Fruit fly (Drosophila melanogaster) whole organism, embryonic: Measurements from ENCODE around the gene CG6163.

Experiments used
- ATbp ChIP-seq: fragments of 200-800 bp; sonication (Bioruptor generic); optimal IDR thresholded peaks from 2 replicates; lab custom pipeline; 2017; ENCODE audit warnings: missing biosample characterization, mild to moderate bottlenecking, missing genetic modification characterization, missing genetic modification reagents
- Adf1 ChIP-seq: fragments of 200-800 bp; sonication (Bioruptor generic); IDR thresholded peaks from 2 replicates; pipeline ENCODE4 v1.3.6; 2022; ENCODE audit warnings: missing biosample characterization, missing genetic modification characterization
- Antp ChIP-seq: fragments of 200-800 bp; sonication (Bioruptor generic); optimal IDR thresholded peaks from 3 replicates; lab custom pipeline; 2016; ENCODE audit warnings: missing biosample characterization, missing genetic modification characterization
- Asciz ChIP-seq: fragments of 200-800 bp; sonication (Bioruptor generic); optimal IDR thresholded peaks from 2 replicates; lab custom pipeline; 2017; ENCODE audit warnings: missing biosample characterization, mild to moderate bottlenecking, missing genetic modification characterization, missing genetic modification reagents
- Atf3 ChIP-seq: fragments of 200-800 bp; sonication (Bioruptor generic); optimal IDR thresholded peaks from 3 replicates; lab custom pipeline; 2016; ENCODE audit warnings: missing biosample characterization, missing genetic modification characterization
- Atf6 ChIP-seq: fragments of 200-800 bp; sonication (Bioruptor generic); IDR thresholded peaks from 2 replicates; pipeline ENCODE4 v1.3.6; 2022; ENCODE audit warnings: missing biosample characterization, missing genetic modification characterization
- CG10366 ChIP-seq: fragments of 200-800 bp; sonication (Bioruptor generic); IDR thresholded peaks from 2 replicates; pipeline ENCODE4 v1.3.6; 2022; ENCODE audit warnings: missing biosample characterization, missing genetic modification characterization
- CG11093 ChIP-seq: fragments of 200-800 bp; sonication (Bioruptor generic); IDR thresholded peaks from 3 replicates; pipeline ENCODE4 v1.3.6; 2022; ENCODE audit warnings: missing biosample characterization, missing genetic modification characterization
- CG11560 ChIP-seq: fragments of 200-800 bp; sonication (Bioruptor generic); IDR thresholded peaks from 3 replicates; pipeline ENCODE4 v1.3.6; 2022; ENCODE audit warnings: missing biosample characterization, missing genetic modification characterization
- CG12299 ChIP-seq: fragments of 200-800 bp; sonication (Bioruptor generic); optimal IDR thresholded peaks from 2 replicates; lab custom pipeline; 2018; ENCODE audit warnings: missing biosample characterization, mild to moderate bottlenecking, missing genetic modification characterization
- CG12744 ChIP-seq: fragments of 200-800 bp; sonication (Bioruptor generic); optimal IDR thresholded peaks from 2 replicates; lab custom pipeline; 2016; ENCODE audit warnings: missing biosample characterization, missing genetic modification characterization
- CG12942 ChIP-seq: fragments of 200-800 bp; sonication (Bioruptor generic); optimal IDR thresholded peaks from 3 replicates; lab custom pipeline; 2016; ENCODE audit warnings: missing biosample characterization, missing genetic modification characterization
- CG14667 ChIP-seq: fragments of 200-800 bp; sonication (Bioruptor generic); IDR thresholded peaks from 2 replicates; pipeline ENCODE4 v1.3.6; 2022; ENCODE audit warnings: missing biosample characterization, missing genetic modification characterization
- CG15601 ChIP-seq: fragments of 200-800 bp; sonication (Bioruptor generic); optimal IDR thresholded peaks from 3 replicates; lab custom pipeline; 2019; ENCODE audit warnings: missing biosample characterization, mild to moderate bottlenecking, missing genetic modification characterization, moderate library complexity
- CG1647 ChIP-seq: fragments of 200-800 bp; sonication (Bioruptor generic); optimal IDR thresholded peaks from 3 replicates; lab custom pipeline; 2016; ENCODE audit warnings: missing biosample characterization, missing genetic modification characterization
- CG17186 ChIP-seq: fragments of 200-800 bp; sonication (Bioruptor generic); optimal IDR thresholded peaks from 3 replicates; lab custom pipeline; 2017; ENCODE audit warnings: missing biosample characterization, missing genetic modification reagents, missing genetic modification characterization
- CG17568 ChIP-seq: fragments of 200-800 bp; sonication (Bioruptor generic); optimal IDR thresholded peaks from 2 replicates; lab custom pipeline; 2018; ENCODE audit warnings: missing biosample characterization, mild to moderate bottlenecking, missing genetic modification characterization, moderate library complexity
- CG17912 ChIP-seq: fragments of 200-800 bp; sonication (Bioruptor generic); optimal IDR thresholded peaks from 2 replicates; lab custom pipeline; 2018; ENCODE audit warnings: missing biosample characterization, mild to moderate bottlenecking, missing genetic modification characterization
- CG1832 ChIP-seq: fragments of 200-800 bp; sonication (Bioruptor generic); optimal IDR thresholded peaks from 2 replicates; lab custom pipeline; 2017; ENCODE audit warnings: missing biosample characterization, mild to moderate bottlenecking, missing genetic modification characterization, inconsistent platforms
- CG18619 ChIP-seq: fragments of 200-800 bp; sonication (Bioruptor generic); optimal IDR thresholded peaks from 3 replicates; lab custom pipeline; 2017; ENCODE audit warnings: missing biosample characterization, mild to moderate bottlenecking, missing genetic modification characterization
- CG2129 ChIP-seq: fragments of 200-800 bp; sonication (Bioruptor generic); IDR thresholded peaks from 2 replicates; pipeline ENCODE4 v1.3.6; 2022; ENCODE audit warnings: missing biosample characterization, missing genetic modification characterization; ENCODE audit not compliant: partially characterized antibody
- CG31224 ChIP-seq: fragments of 200-800 bp; sonication (Bioruptor generic); IDR thresholded peaks from 2 replicates; pipeline ENCODE4 v1.3.6; 2022; ENCODE audit warnings: missing biosample characterization, missing genetic modification characterization
- CG3407 ChIP-seq: fragments of 200-800 bp; sonication (Bioruptor generic); optimal IDR thresholded peaks from 2 replicates; lab custom pipeline; 2018; ENCODE audit warnings: missing biosample characterization, mild to moderate bottlenecking, missing genetic modification characterization
- CG34224 ChIP-seq: fragments of 200-800 bp; sonication (Bioruptor generic); IDR thresholded peaks from 3 replicates; pipeline ENCODE4 v1.3.6; 2022; ENCODE audit warnings: missing biosample characterization, missing genetic modification characterization; ENCODE audit not compliant: partially characterized antibody
- CG6765 ChIP-seq: fragments of 200-800 bp; sonication (Bioruptor generic); optimal IDR thresholded peaks from 3 replicates; lab custom pipeline; 2017; ENCODE audit warnings: missing biosample characterization, mild to moderate bottlenecking, missing genetic modification characterization
- CG7786 ChIP-seq: fragments of 200-800 bp; sonication (Bioruptor generic); optimal IDR thresholded peaks from 2 replicates; lab custom pipeline; 2016; ENCODE audit warnings: missing biosample characterization, missing genetic modification characterization
- CG7963 ChIP-seq: fragments of 200-800 bp; sonication (Bioruptor generic); IDR thresholded peaks from 3 replicates; pipeline ENCODE4 v1.3.6; 2022; ENCODE audit warnings: missing biosample characterization, missing genetic modification characterization; ENCODE audit not compliant: partially characterized antibody
- CG9876 ChIP-seq: fragments of 200-800 bp; sonication (Bioruptor generic); optimal IDR thresholded peaks from 2 replicates; lab custom pipeline; 2016; ENCODE audit warnings: missing biosample characterization, missing genetic modification characterization
- D19B ChIP-seq: fragments of 200-800 bp; sonication (Bioruptor generic); optimal IDR thresholded peaks from 2 replicates; lab custom pipeline; 2017; ENCODE audit warnings: missing biosample characterization, mild to moderate bottlenecking, missing genetic modification characterization
- Dip2 ChIP-seq: fragments of 200-800 bp; sonication (Bioruptor generic); IDR thresholded peaks from 2 replicates; pipeline ENCODE4 v1.3.6; 2022; ENCODE audit warnings: missing biosample characterization, missing genetic modification characterization
- H15 ChIP-seq: fragments of 200-800 bp; sonication (Bioruptor generic); IDR thresholded peaks from 3 replicates; pipeline ENCODE4 v1.3.6; 2022; ENCODE audit warnings: missing biosample characterization, missing genetic modification characterization
- Hmr ChIP-seq: fragments of 200-800 bp; sonication (Bioruptor generic); optimal IDR thresholded peaks from 3 replicates; lab custom pipeline; 2017; ENCODE audit warnings: mild to moderate bottlenecking, missing biosample characterization, missing genetic modification reagents, missing genetic modification characterization
- Hsf ChIP-seq: fragments of 200-800 bp; sonication (Bioruptor generic); optimal IDR thresholded peaks from 3 replicates; lab custom pipeline; 2016; ENCODE audit warnings: missing biosample characterization, missing genetic modification characterization
- Lpt ChIP-seq: fragments of >200 bp; optimal IDR thresholded peaks from 2 replicates; lab custom pipeline; 2018; ENCODE audit warnings: missing biosample characterization, missing genetic modification characterization
- Mad ChIP-seq: fragments of 200-800 bp; sonication (Bioruptor generic); optimal IDR thresholded peaks from 2 replicates; lab custom pipeline; 2016; ENCODE audit warnings: missing biosample characterization, missing genetic modification characterization
- NC2α ChIP-seq: fragments of 200-800 bp; sonication (Bioruptor generic); optimal IDR thresholded peaks from 2 replicates; lab custom pipeline; 2016; ENCODE audit warnings: missing biosample characterization, missing genetic modification characterization
- Nf-YA ChIP-seq: fragments of 200-800 bp; sonication (Bioruptor generic); IDR thresholded peaks from 2 replicates; pipeline ENCODE4 v1.3.6; 2022; ENCODE audit warnings: missing biosample characterization, missing genetic modification characterization
- ap ChIP-seq: fragments of 200-800 bp; sonication (Bioruptor generic); IDR thresholded peaks from 2 replicates; pipeline ENCODE4 v1.3.6; 2022; ENCODE audit warnings: missing biosample characterization, missing genetic modification characterization
- cas ChIP-seq: fragments of 200-800 bp; sonication (Bioruptor generic); IDR thresholded peaks from 2 replicates; pipeline ENCODE4 v1.3.6; 2022; ENCODE audit warnings: missing biosample characterization, missing genetic modification characterization
- gem ChIP-seq: fragments of 200-800 bp; sonication (Bioruptor generic); optimal IDR thresholded peaks from 2 replicates; lab custom pipeline; 2019; ENCODE audit warnings: missing biosample characterization, mild to moderate bottlenecking, missing genetic modification characterization, moderate library complexity
- gro ChIP-seq: fragments of 200-800 bp; sonication (Bioruptor generic); optimal IDR thresholded peaks from 2 replicates; lab custom pipeline; 2016; ENCODE audit warnings: missing biosample characterization, missing genetic modification characterization
- lbe ChIP-seq: fragments of 200-800 bp; sonication (Bioruptor generic); optimal IDR thresholded peaks from 2 replicates; lab custom pipeline; 2016; ENCODE audit warnings: missing biosample characterization, mild to moderate bottlenecking, missing genetic modification characterization
- lilli ChIP-seq: fragments of 200-800 bp; sonication (Bioruptor generic); optimal IDR thresholded peaks from 3 replicates; lab custom pipeline; 2016; ENCODE audit warnings: missing biosample characterization, missing genetic modification characterization
- nom ChIP-seq: fragments of 200-800 bp; sonication (Bioruptor generic); optimal IDR thresholded peaks from 2 replicates; lab custom pipeline; 2017; ENCODE audit warnings: missing biosample characterization, missing genetic modification characterization, mild to moderate bottlenecking, moderate library complexity, missing genetic modification reagents
- sc ChIP-seq, 3 experiments: fragments of >200 bp in 2 of 3; fragments of 200-800 bp in 1 of 3; sonication (Bioruptor generic) in 1 of 3; optimal IDR thresholded peaks; 2 replicates in 2 of 3; 3 replicates in 1 of 3; lab custom pipeline; 2017; ENCODE audit warnings: mild to moderate bottlenecking in 1 of 3, missing biosample characterization in 1 of 3, missing genetic modification characterization in 1 of 3, missing genetic modification reagents in 1 of 3
- schlank ChIP-seq: fragments of 200-800 bp; sonication (Bioruptor generic); optimal IDR thresholded peaks from 2 replicates; lab custom pipeline; 2018; ENCODE audit warnings: missing biosample characterization, mild to moderate bottlenecking, missing genetic modification characterization
- sr ChIP-seq: fragments of 200-800 bp; sonication (Bioruptor generic); IDR thresholded peaks from 3 replicates; pipeline ENCODE4 v1.3.6; 2022; ENCODE audit warnings: missing biosample characterization, missing genetic modification characterization
- tio ChIP-seq: fragments of 200-800 bp; sonication (Bioruptor generic); optimal IDR thresholded peaks from 2 replicates; lab custom pipeline; 2017; ENCODE audit warnings: missing biosample characterization, missing genetic modification characterization, inconsistent platforms
- toy ChIP-seq: fragments of 200-800 bp; sonication (Bioruptor generic); IDR thresholded peaks from 2 replicates; pipeline ENCODE4 v1.3.6; 2022; ENCODE audit warnings: missing biosample characterization, missing genetic modification characterization
- unpg ChIP-seq: fragments of 200-800 bp; sonication (Bioruptor generic); optimal IDR thresholded peaks from 3 replicates; lab custom pipeline; 2018; ENCODE audit warnings: missing biosample characterization, mild to moderate bottlenecking, missing genetic modification characterization, moderate library complexity

CG6163 gene

DNA sequence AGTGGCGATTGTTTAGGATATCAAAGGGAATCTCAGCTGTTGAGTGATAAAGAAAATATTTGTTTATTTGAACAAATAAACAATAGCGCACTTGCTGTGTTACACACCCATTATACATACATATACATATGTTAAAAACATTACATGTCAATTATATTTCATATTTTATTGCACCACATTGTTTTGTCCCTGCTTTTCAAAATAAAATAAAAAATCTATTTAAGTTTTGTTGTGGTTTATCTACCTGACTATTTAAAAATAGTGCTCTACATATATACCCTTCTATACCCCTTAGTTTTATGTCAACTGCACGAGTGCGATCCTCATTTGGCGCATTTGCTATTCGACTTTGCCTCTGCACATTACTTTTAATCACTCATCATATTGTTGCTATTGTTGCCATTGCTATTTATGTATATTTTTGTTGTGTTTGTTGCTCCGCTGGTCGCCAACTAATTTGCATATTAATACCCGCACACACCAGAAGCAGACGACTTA lies 14.7 kb downstream of the CG6163 start (continued):
- TF ChIP-seq CG17912 (GFP tag; lab: Kevin White, UChicago), result no peak
- peak; percentile 85 for TF ChIP-seq CG18619 (GFP tag; lab: Kevin White, UChicago)
- no peak for TF ChIP-seq CG2129 (GFP tag; lab: Robert Waterston, UW)
- peak; percentile 97 for TF ChIP-seq gem (tag; lab: Kevin White, UChicago)
- TF ChIP-seq CG9876, result peak; percentile 37
- TF ChIP-seq CG34224, result no peak
- 0 out of 2 replicates have a peak, but pooled peaks have one; percentile 41 for TF ChIP-seq Dip2
- TF ChIP-seq schlank, result peak; percentile 26
- peak; percentile 72; the same call in 1 of the 2 replicates for TF ChIP-seq ap
- TF ChIP-seq CG7786 (GFP tag; lab: Kevin White, UChicago), result peak; percentile 83
- TF ChIP-seq Adf1, result peak; percentile 45; the same call in 1 of the 2 replicates
- peak; percentile 29 for TF ChIP-seq Antp (GFP tag; lab: Kevin White, UChicago)
- peak; percentile 91 for TF ChIP-seq unpg (GFP tag; lab: Kevin White, UChicago)
- peak; percentile 85 for TF ChIP-seq CG12942 (GFP tag; lab: Kevin White, UChicago)
- TF ChIP-seq cas (GFP tag; lab: Robert Waterston, UW), result peak; percentile 41; the same call in 1 of the 2 replicates
- TF ChIP-seq CG17568 (GFP tag; lab: Kevin White, UChicago), result peak; percentile 58
- peak; percentile 76 for TF ChIP-seq CG31224 (GFP tag; lab: Robert Waterston, UW)
- TF ChIP-seq CG12744, result peak; percentile 78
- peak; percentile 87 for TF ChIP-seq H15 (GFP tag; lab: Robert Waterston, UW)
- TF ChIP-seq ATbp, result peak; percentile 83
- TF ChIP-seq CG14667, result peak; percentile 86
- no peak for TF ChIP-seq CG1832 (GFP tag; lab: Kevin White, UChicago)
- TF ChIP-seq Asciz (GFP tag; lab: Kevin White, UChicago), result peak; percentile 94
- peak; percentile 51 for TF ChIP-seq CG6765 (GFP tag; lab: Kevin White, UChicago)
- TF ChIP-seq CG17186, result peak; percentile 50
- TF ChIP-seq Hmr (GFP tag; lab: Kevin White, UChicago), result peak; percentile 85
- peak; percentile 84 for TF ChIP-seq CG3407 (GFP tag; lab: Kevin White, UChicago)
- TF ChIP-seq Atf3 (GFP tag; lab: Kevin White, UChicago), result peak; percentile 32
- TF ChIP-seq CG11093 (GFP tag; lab: Robert Waterston, UW), result peak; percentile 94
- TF ChIP-seq gro (GFP tag; lab: Kevin White, UChicago), result no peak
- TF ChIP-seq CG15601 (tag; lab: Kevin White, UChicago), result peak; percentile 82
- peak; percentile 73; the same call in 1 of the 2 replicates for TF ChIP-seq Nf-YA (GFP tag; lab: Robert Waterston, UW)
- no peak for TF ChIP-seq nom
- no peak for TF ChIP-seq sr (GFP tag; lab: Robert Waterston, UW)
- TF ChIP-seq tio, result peak; percentile 91
- TF ChIP-seq CG10366 (GFP tag; lab: Robert Waterston, UW), result peak; percentile 88
- TF ChIP-seq lilli, result peak; percentile 88
- TF ChIP-seq Atf6, result peak; percentile 86
- TF ChIP-seq CG11560 (tag; lab: Robert Waterston, UW), result peak; percentile 89
- TF ChIP-seq CG12299 (tag; lab: Kevin White, UChicago), result peak; percentile 53
- peak; percentile 87 for TF ChIP-seq Hsf (GFP tag; lab: Kevin White, UChicago)
- TF ChIP-seq toy (GFP tag; lab: Robert Waterston, UW), result peak; percentile 58
- no peak for TF ChIP-seq Lpt
- TF ChIP-seq lbe (GFP tag; lab: Kevin White, UChicago), result no peak
- TF ChIP-seq CG1647 (GFP tag; lab: Kevin White, UChicago), result peak; percentile 20
- peak; percentile 97 for TF ChIP-seq D19B (GFP tag; lab: Kevin White, UChicago)
- TF ChIP-seq sc (optimal IDR thresholded peaks at IDR 0.05; lab: Kevin White, UChicago), result no peak
- peak; percentile 85 for TF ChIP-seq sc (GFP tag; optimal IDR thresholded peaks at IDR 0.05; lab: Kevin White, UChicago)
- TF ChIP-seq CG7963 (GFP tag; lab: Robert Waterston, UW), result no peak
- TF ChIP-seq NC2α (GFP tag; lab: Kevin White, UChicago), result peak; percentile 54
- peak; percentile 75 for TF ChIP-seq Mad (GFP tag; lab: Kevin White, UChicago)
